Worm (Caenorhabditis elegans) whole organism, mixed stage, embryonic: ENCODE measurements around the gene Y67D8A.2.

Experiments used
- M03D4.4 ChIP-seq: sonication (generic microtip); optimal IDR thresholded peaks from 2 replicates; lab custom pipeline; 2017; ENCODE audit warnings: mild to moderate bottlenecking, missing genetic modification characterization, missing compliant biosample characterization
- bed-3 ChIP-seq: fragments of 200-800 bp; sonication (Bioruptor generic); optimal IDR thresholded peaks from 3 replicates; lab custom pipeline; 2018; ENCODE audit warnings: mild to moderate bottlenecking, missing genetic modification characterization, moderate library complexity, missing compliant biosample characterization
- blmp-1 ChIP-seq: fragments of 150-350 bp; optimal IDR thresholded peaks from 2 replicates; lab custom pipeline; 2014; ENCODE audit warnings: missing biosample characterization, missing genetic modification characterization
- ceh-39 ChIP-seq: fragments of 150-350 bp; optimal IDR thresholded peaks from 2 replicates; lab custom pipeline; 2014; ENCODE audit warnings: missing biosample characterization, missing genetic modification characterization
- ceh-43 ChIP-seq: fragments of 200-800 bp; sonication (Bioruptor generic); optimal IDR thresholded peaks from 2 replicates; lab custom pipeline; 2018; ENCODE audit warnings: mild to moderate bottlenecking, missing genetic modification characterization, moderate library complexity, missing compliant biosample characterization
- ceh-83 ChIP-seq: fragments of 200-800 bp; sonication (Bioruptor generic); optimal IDR thresholded peaks from 2 replicates; lab custom pipeline; 2018; ENCODE audit warnings: mild to moderate bottlenecking, missing genetic modification characterization, missing compliant biosample characterization
- ces-1 ChIP-seq: fragments of 150-350 bp; optimal IDR thresholded peaks from 2 replicates; lab custom pipeline; 2014; ENCODE audit warnings: missing biosample characterization, missing genetic modification reagents, missing genetic modification characterization
- cnd-1 ChIP-seq: fragments of 200-800 bp; sonication (Bioruptor generic); optimal IDR thresholded peaks from 2 replicates; lab custom pipeline; 2018; ENCODE audit warnings: mild to moderate bottlenecking, missing genetic modification characterization, missing compliant biosample characterization
- drap-1 ChIP-seq: fragments of 200-800 bp; sonication (Bioruptor generic); optimal IDR thresholded peaks from 3 replicates; lab custom pipeline; 2018; ENCODE audit warnings: mild to moderate bottlenecking, missing genetic modification characterization, missing compliant biosample characterization
- elt-3 ChIP-seq: fragments of 150-350 bp; optimal IDR thresholded peaks from 2 replicates; lab custom pipeline; 2014; ENCODE audit warnings: missing biosample characterization, missing genetic modification characterization
- flh-1 ChIP-seq: fragments of 200-800 bp; sonication (Bioruptor generic); optimal IDR thresholded peaks from 2 replicates; lab custom pipeline; 2018; ENCODE audit warnings: mild to moderate bottlenecking, missing genetic modification characterization, moderate library complexity, missing compliant biosample characterization
- ham-2 ChIP-seq: fragments of 200-800 bp; sonication (Bioruptor generic); optimal IDR thresholded peaks from 2 replicates; lab custom pipeline; 2018; ENCODE audit warnings: mild to moderate bottlenecking, missing genetic modification characterization, missing compliant biosample characterization
- hlh-1 ChIP-seq: fragments of 150-350 bp; optimal IDR thresholded peaks from 2 replicates; lab custom pipeline; 2014; ENCODE audit warnings: missing biosample characterization, missing genetic modification reagents, missing genetic modification characterization
- lin-13 ChIP-seq: fragments of 150-350 bp; optimal IDR thresholded peaks from 2 replicates; lab custom pipeline; 2014; ENCODE audit warnings: missing biosample characterization, missing genetic modification characterization
- lin-32 ChIP-seq: fragments of 200-800 bp; sonication (Bioruptor generic); optimal IDR thresholded peaks from 2 replicates; lab custom pipeline; 2018; ENCODE audit warnings: mild to moderate bottlenecking, missing genetic modification characterization, missing compliant biosample characterization
- lsy-2 ChIP-seq: fragments of 150-350 bp; optimal IDR thresholded peaks from 2 replicates; lab custom pipeline; 2014; ENCODE audit warnings: missing biosample characterization, missing genetic modification characterization
- mab-5 ChIP-seq: fragments of 150-350 bp; optimal IDR thresholded peaks from 2 replicates; lab custom pipeline; 2014; ENCODE audit warnings: missing biosample characterization, missing genetic modification characterization
- mls-2 ChIP-seq: sonication (generic microtip); optimal IDR thresholded peaks from 2 replicates; lab custom pipeline; 2016; ENCODE audit warnings: mild to moderate bottlenecking, missing genetic modification characterization, moderate library complexity, missing compliant biosample characterization
- nhr-12 ChIP-seq: fragments of 150-350 bp; optimal IDR thresholded peaks from 2 replicates; lab custom pipeline; 2014; ENCODE audit warnings: missing biosample characterization, missing genetic modification characterization
- nhr-2 ChIP-seq: fragments of 150-350 bp; optimal IDR thresholded peaks from 2 replicates; lab custom pipeline; 2014; ENCODE audit warnings: missing biosample characterization, missing genetic modification characterization
- nhr-76 ChIP-seq: sonication (generic microtip); optimal IDR thresholded peaks from 2 replicates; lab custom pipeline; 2017; ENCODE audit warnings: missing biosample characterization, missing genetic modification characterization
- pha-4 ChIP-seq: fragments of 150-350 bp; optimal IDR thresholded peaks from 2 replicates; lab custom pipeline; 2018; ENCODE audit warnings: missing biosample characterization, missing genetic modification reagents, missing genetic modification characterization
- sem-2 ChIP-seq: fragments of 200-800 bp; sonication (Bioruptor generic); optimal IDR thresholded peaks from 2 replicates; lab custom pipeline; 2018; ENCODE audit warnings: mild to moderate bottlenecking, missing genetic modification characterization, missing compliant biosample characterization
- sptf-1 ChIP-seq: sonication (generic microtip); optimal IDR thresholded peaks from 2 replicates; lab custom pipeline; 2017; ENCODE audit warnings: mild to moderate bottlenecking, missing genetic modification characterization, moderate library complexity, missing compliant biosample characterization
- tbx-8 ChIP-seq: fragments of 200-800 bp; sonication (Bioruptor generic); optimal IDR thresholded peaks from 2 replicates; lab custom pipeline; 2018; ENCODE audit warnings: mild to moderate bottlenecking, missing genetic modification characterization, moderate library complexity, missing compliant biosample characterization
- unc-120 ChIP-seq: sonication (generic microtip); optimal IDR thresholded peaks from 2 replicates; lab custom pipeline; 2017; ENCODE audit warnings: missing genetic modification characterization, missing compliant biosample characterization; ENCODE audit not compliant: poor library complexity, severe bottlenecking
- unc-62 ChIP-seq: fragments of 150-350 bp; optimal IDR thresholded peaks from 2 replicates; lab custom pipeline; 2014; ENCODE audit warnings: missing biosample characterization, missing genetic modification reagents, missing genetic modification characterization
- zip-8 ChIP-seq: fragments of 150-350 bp; optimal IDR thresholded peaks from 2 replicates; lab custom pipeline; 2014; ENCODE audit warnings: missing biosample characterization, missing genetic modification characterization
- ztf-11 ChIP-seq: fragments of 150-350 bp; optimal IDR thresholded peaks from 2 replicates; lab custom pipeline; 2014; ENCODE audit warnings: missing biosample characterization, missing genetic modification characterization

The Y67D8A.2 gene

DNA sequence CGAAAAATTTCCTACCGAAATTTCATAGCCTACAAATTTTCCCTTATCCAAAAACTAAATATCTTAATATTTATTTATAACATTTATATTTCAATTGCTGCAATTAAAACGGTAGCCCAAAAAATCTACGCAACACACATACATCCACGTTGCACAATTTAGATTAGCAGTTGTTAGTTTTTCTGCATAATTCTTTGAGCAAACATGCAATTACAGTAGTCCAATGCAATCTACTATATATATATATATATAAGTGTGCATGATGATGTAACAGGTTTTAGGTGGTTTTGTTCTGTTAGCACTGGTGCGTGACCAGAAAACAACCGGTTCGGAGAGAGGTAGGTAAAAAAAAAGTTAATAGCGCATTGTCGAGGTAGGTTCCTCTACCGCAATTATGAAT, 49.1 kb downstream of the Y67D8A.2 start:
- no peak for TF ChIP-seq pha-4 (tag; lab: Kevin White, UChicago)
- TF ChIP-seq nhr-2 (tag; lab: Kevin White, UChicago): peak; percentile 51
- no peak for TF ChIP-seq unc-120 (tag; lab: Kevin White, UChicago)
- no peak for TF ChIP-seq elt-3 (tag; lab: Kevin White, UChicago)
- TF ChIP-seq zip-8 (tag; lab: Kevin White, UChicago): peak; percentile 62
- TF ChIP-seq drap-1: no peak

DNA sequence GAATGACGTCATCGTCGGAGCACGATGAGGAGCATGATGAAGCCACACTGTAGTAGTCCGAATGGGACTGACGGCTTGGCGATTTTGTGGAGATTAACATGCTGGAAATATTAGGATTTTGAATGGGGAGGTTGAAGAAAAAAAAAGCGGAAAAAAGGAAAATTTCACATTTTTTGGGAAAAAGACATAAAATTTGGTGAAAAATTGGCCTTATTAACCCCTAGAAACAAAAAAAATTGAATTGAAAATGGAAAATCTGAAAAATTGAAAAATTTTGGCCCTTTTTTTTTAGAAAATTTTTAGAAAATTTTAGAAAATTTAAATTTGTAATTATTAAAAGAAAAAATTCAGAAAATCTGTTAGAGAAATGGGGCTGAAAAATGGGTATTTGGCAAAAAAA, 51.1 kb downstream of the Y67D8A.2 start, which contains the start of gene T26C12.3:
T26C12.3 (minus strand) TSS at position 101 of the 400 bp plus-strand sequence.
- TF ChIP-seq ceh-39 (tag; lab: Kevin White, UChicago) (no peak), ces-1 (GFP tag; lab: Kevin White, UChicago) (no peak), sem-2 (GFP tag; lab: Kevin White, UChicago) (no peak), ceh-43 (GFP tag; lab: Kevin White, UChicago) (no peak), M03D4.4 (no peak), bed-3 (no peak), drap-1 (no peak)

DNA sequence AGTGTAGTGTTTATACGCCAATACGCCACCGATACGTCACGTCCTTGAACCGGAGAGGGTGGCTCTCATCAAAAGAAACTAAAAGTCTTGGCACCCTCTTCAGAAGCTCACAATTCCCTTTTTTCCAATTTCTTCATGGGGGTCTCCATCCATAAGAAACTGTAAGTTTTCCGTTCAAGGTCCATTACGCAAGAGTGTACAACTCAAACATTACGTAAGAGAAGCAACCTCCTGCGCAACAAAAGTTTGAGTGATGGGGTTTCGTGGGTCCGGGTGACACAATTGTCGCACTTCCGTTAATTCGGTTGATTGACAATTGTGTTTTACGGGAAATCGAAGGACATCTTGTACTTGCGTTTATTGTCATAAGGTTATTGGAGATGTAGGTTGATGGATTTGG, 56.6 kb downstream of the Y67D8A.2 start:
- TF ChIP-seq sptf-1 (no peak), unc-120 (tag; lab: Kevin White, UChicago) (no peak), nhr-76 (tag; lab: Kevin White, UChicago) (no peak), ham-2 (GFP tag; lab: Kevin White, UChicago) (no peak), nhr-12 (no peak), hlh-1 (no peak), unc-62 (peak; percentile 87), nhr-2 (tag; lab: Kevin White, UChicago) (peak; percentile 74), flh-1 (GFP tag; lab: Kevin White, UChicago) (no peak), zip-8 (tag; lab: Kevin White, UChicago) (peak; percentile 86), blmp-1 (tag; lab: Kevin White, UChicago) (no peak), drap-1 (no peak), cnd-1 (tag; lab: Kevin White, UChicago) (no peak)

DNA sequence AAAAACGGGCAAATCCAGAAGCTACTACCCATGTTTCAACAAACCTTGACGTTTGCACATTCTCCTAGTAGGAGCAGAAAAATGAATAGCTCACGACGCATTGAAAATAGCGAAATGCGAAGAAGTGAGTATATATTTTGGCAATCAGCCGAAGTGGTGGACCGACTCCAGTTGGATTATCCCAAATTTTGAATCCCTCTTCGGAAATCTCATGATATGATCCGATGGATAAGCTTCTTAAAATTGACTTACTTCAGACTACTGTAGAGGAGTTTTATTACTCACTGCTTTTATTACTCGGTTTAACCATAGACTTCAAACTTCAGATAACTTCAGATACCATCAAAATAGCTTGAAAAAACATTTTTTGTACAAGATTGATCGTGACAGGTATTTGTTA, 67.0 kb downstream of the Y67D8A.2 start, which contains the start of gene gcy-23:
gcy-23 (minus strand) TSS at position 101 of the 400 bp plus-strand sequence.
- TF ChIP-seq M03D4.4 (no peak), nhr-76 (tag; lab: Kevin White, UChicago) (no peak), unc-62 (no peak)

DNA sequence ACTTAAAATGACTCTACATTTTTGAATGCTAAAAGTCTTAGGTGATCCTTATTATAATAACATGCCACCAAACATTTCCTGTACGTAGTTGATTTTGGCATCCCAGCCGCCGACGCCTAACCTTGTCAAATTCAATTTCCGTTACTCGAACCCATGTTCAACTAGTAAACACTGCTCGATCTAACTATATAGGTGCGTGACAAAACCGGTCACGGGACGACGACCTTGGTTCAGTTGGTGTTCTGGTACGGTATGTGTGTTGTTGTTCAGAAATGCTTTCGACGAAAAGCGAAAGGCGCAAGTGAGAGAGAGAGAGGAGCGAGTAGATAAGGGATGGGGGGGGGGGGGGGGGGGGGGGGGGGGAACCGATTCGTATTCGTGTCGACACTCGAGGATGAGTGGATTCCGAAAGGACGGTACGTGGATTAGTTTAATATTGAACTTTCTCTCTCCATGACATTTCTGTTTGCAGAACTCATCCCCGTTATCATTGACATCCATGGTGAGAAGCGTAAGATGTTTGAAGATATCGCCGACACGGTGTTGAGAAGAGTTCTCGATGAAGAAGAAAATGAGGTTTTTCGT, 69.8 kb downstream of the Y67D8A.2 start, which contains the start of gene W08E12.8:
W08E12.8 (plus strand) TSS at position 395 of the 585 bp plus-strand sequence.
- TF ChIP-seq hlh-1 (no peak), lsy-2 (tag; lab: Kevin White, UChicago) (no peak), nhr-76 (tag; lab: Kevin White, UChicago) (no peak), drap-1 (no peak), ztf-11 (tag; lab: Kevin White, UChicago) (no peak), bed-3 (no peak), lin-13 (no peak), blmp-1 (tag; lab: Kevin White, UChicago) (no peak)

DNA sequence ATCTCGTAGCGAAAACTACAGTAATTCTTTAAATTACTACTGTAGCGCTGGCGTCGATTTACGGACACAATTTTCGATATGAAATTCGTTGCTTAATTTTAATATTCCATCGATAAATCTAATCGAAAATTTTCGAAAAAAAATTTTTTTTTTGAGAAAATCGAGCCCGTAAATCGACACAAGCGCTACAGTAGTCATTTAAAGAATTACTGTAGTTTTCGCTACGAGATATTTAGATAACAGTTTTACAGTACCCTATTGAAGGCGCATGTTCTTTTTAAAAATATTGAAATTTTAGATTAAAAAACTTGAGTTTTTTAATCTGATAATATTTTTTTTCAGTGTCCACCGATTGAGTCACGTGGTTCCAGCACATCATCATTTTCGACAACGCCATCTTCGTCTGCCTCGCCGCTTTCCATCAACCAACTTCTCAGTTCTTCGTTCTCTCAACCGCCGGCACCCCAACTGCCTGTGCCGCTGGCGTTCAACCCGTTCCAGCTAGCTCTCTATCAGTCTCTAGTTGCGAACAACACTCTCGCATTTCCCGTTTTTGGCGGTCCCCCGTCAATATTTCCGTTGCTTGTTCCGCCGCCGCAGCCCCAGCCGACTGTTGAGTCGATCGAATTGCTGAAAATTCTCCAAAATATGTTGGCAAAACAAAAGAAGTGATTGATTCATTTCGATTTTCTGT, 71.7 kb downstream of the Y67D8A.2 start:
- TF ChIP-seq unc-62 (no peak), pha-4 (tag; lab: Kevin White, UChicago) (no peak), nhr-76 (tag; lab: Kevin White, UChicago) (no peak), blmp-1 (tag; lab: Kevin White, UChicago) (no peak), mls-2 (tag; lab: Kevin White, UChicago) (no peak), mab-5 (tag; lab: Kevin White, UChicago) (no peak), ceh-83 (GFP tag; lab: Kevin White, UChicago) (no peak), cnd-1 (tag; lab: Kevin White, UChicago) (no peak), lsy-2 (tag; lab: Kevin White, UChicago) (no peak), sptf-1 (no peak), ces-1 (GFP tag; lab: Kevin White, UChicago) (no peak), lin-32 (GFP tag; lab: Kevin White, UChicago) (no peak), ceh-43 (GFP tag; lab: Kevin White, UChicago) (no peak), tbx-8 (GFP tag; lab: Kevin White, UChicago) (no peak)
